Fruit fly (Drosophila melanogaster) whole organism, embryonic: Measurements from ENCODE around the gene CG43886.

Experiments used
- Adf1 ChIP-seq: fragments of 200-800 bp; sonication (Bioruptor generic); IDR thresholded peaks from 2 replicates; pipeline ENCODE4 v1.3.6; 2022; ENCODE audit warnings: missing biosample characterization, missing genetic modification characterization
- CG10543 ChIP-seq: fragments of 200-800 bp; sonication (Bioruptor generic); optimal IDR thresholded peaks from 3 replicates; lab custom pipeline; 2017; ENCODE audit warnings: missing biosample characterization, mild to moderate bottlenecking, missing genetic modification characterization, moderate library complexity
- CG12659 ChIP-seq: fragments of 200-800 bp; sonication (Bioruptor generic); optimal IDR thresholded peaks from 3 replicates; lab custom pipeline; 2017; ENCODE audit warnings: mild to moderate bottlenecking, missing biosample characterization, missing genetic modification reagents, missing genetic modification characterization
- CG12942 ChIP-seq: fragments of 200-800 bp; sonication (Bioruptor generic); optimal IDR thresholded peaks from 3 replicates; lab custom pipeline; 2016; ENCODE audit warnings: missing biosample characterization, missing genetic modification characterization
- CG13287 ChIP-seq: fragments of 200-800 bp; sonication (Bioruptor generic); IDR thresholded peaks from 2 replicates; pipeline ENCODE4 v1.3.6; 2022; ENCODE audit warnings: missing biosample characterization, missing genetic modification characterization; ENCODE audit not compliant: partially characterized antibody
- CG14441 ChIP-seq: fragments of 200-800 bp; sonication (Bioruptor generic); IDR thresholded peaks from 2 replicates; pipeline ENCODE4 v1.3.6; 2022; ENCODE audit warnings: missing biosample characterization, missing genetic modification characterization
- CG14860 ChIP-seq: fragments of 200-800 bp; sonication (Bioruptor generic); IDR thresholded peaks from 3 replicates; pipeline ENCODE4 v1.3.6; 2022; ENCODE audit warnings: missing biosample characterization, missing genetic modification characterization; ENCODE audit not compliant: partially characterized antibody
- CG15073 ChIP-seq: fragments of 200-800 bp; sonication (Bioruptor generic); optimal IDR thresholded peaks from 2 replicates; lab custom pipeline; 2016; ENCODE audit warnings: missing biosample characterization, missing genetic modification characterization
- CG15479 ChIP-seq: fragments of 200-800 bp; sonication (Bioruptor generic); optimal IDR thresholded peaks from 3 replicates; lab custom pipeline; 2019; ENCODE audit warnings: missing biosample characterization, mild to moderate bottlenecking, missing genetic modification characterization, moderate library complexity
- CG17612 ChIP-seq: fragments of 200-800 bp; sonication (Bioruptor generic); IDR thresholded peaks from 2 replicates; pipeline ENCODE4 v1.3.6; 2022; ENCODE audit warnings: missing biosample characterization, missing genetic modification characterization
- CG18764 ChIP-seq: fragments of 200-800 bp; sonication (Bioruptor generic); optimal IDR thresholded peaks from 3 replicates; lab custom pipeline; 2016; ENCODE audit warnings: missing biosample characterization, missing genetic modification characterization
- CG2199 ChIP-seq: fragments of 200-800 bp; sonication (Bioruptor generic); IDR thresholded peaks from 3 replicates; pipeline ENCODE4 v1.3.6; 2022; ENCODE audit warnings: missing biosample characterization, missing genetic modification characterization
- CG32772 ChIP-seq: fragments of 200-800 bp; sonication (Bioruptor generic); IDR thresholded peaks from 2 replicates; pipeline ENCODE4 v1.3.6; 2022; ENCODE audit warnings: missing biosample characterization, missing genetic modification characterization
- CG33213 ChIP-seq: fragments of 200-800 bp; sonication (Bioruptor generic); optimal IDR thresholded peaks from 3 replicates; lab custom pipeline; 2016; ENCODE audit warnings: missing biosample characterization, missing genetic modification characterization
- CG3995 ChIP-seq: fragments of 200-800 bp; sonication (Bioruptor generic); optimal IDR thresholded peaks from 3 replicates; lab custom pipeline; 2016; ENCODE audit warnings: missing biosample characterization, missing genetic modification characterization
- CG4282 ChIP-seq: fragments of 200-800 bp; sonication (Bioruptor generic); optimal IDR thresholded peaks from 2 replicates; lab custom pipeline; 2016; ENCODE audit warnings: missing biosample characterization, missing genetic modification characterization
- CG4328 ChIP-seq: fragments of 200-800 bp; sonication (Bioruptor generic); optimal IDR thresholded peaks from 3 replicates; lab custom pipeline; 2017; ENCODE audit warnings: missing biosample characterization, missing genetic modification reagents, missing genetic modification characterization
- CG6854 ChIP-seq: fragments of 200-800 bp; sonication (Bioruptor generic); optimal IDR thresholded peaks from 3 replicates; lab custom pipeline; 2017; ENCODE audit warnings: missing biosample characterization, mild to moderate bottlenecking, missing genetic modification characterization
- CG9437 ChIP-seq: fragments of 200-800 bp; sonication (Bioruptor generic); optimal IDR thresholded peaks from 2 replicates; lab custom pipeline; 2018; ENCODE audit warnings: missing biosample characterization, mild to moderate bottlenecking, missing genetic modification characterization
- Chrac-16 ChIP-seq: fragments of 200-800 bp; sonication (Bioruptor generic); optimal IDR thresholded peaks from 3 replicates; lab custom pipeline; 2016; ENCODE audit warnings: missing biosample characterization, missing genetic modification characterization
- D19B ChIP-seq: fragments of 200-800 bp; sonication (Bioruptor generic); optimal IDR thresholded peaks from 2 replicates; lab custom pipeline; 2017; ENCODE audit warnings: missing biosample characterization, mild to moderate bottlenecking, missing genetic modification characterization
- E2f2 ChIP-seq: fragments of 200-800 bp; sonication (Bioruptor generic); IDR thresholded peaks from 2 replicates; pipeline ENCODE4 v1.3.6; 2022; ENCODE audit warnings: missing biosample characterization, missing genetic modification characterization
- HLH4C ChIP-seq: fragments of 200-800 bp; sonication (Bioruptor generic); IDR thresholded peaks from 3 replicates; pipeline ENCODE4 v1.3.6; 2022; ENCODE audit warnings: missing biosample characterization, missing genetic modification characterization; ENCODE audit not compliant: partially characterized antibody
- HLH54F ChIP-seq: fragments of 200-800 bp; sonication (Bioruptor generic); optimal IDR thresholded peaks from 3 replicates; lab custom pipeline; 2016; ENCODE audit warnings: missing biosample characterization, missing genetic modification characterization
- HLHmδ ChIP-seq: fragments of 200-800 bp; sonication (Bioruptor generic); optimal IDR thresholded peaks from 2 replicates; lab custom pipeline; 2018; ENCODE audit warnings: missing biosample characterization, mild to moderate bottlenecking, missing genetic modification characterization, moderate library complexity
- Hmr ChIP-seq: fragments of 200-800 bp; sonication (Bioruptor generic); optimal IDR thresholded peaks from 3 replicates; lab custom pipeline; 2017; ENCODE audit warnings: mild to moderate bottlenecking, missing biosample characterization, missing genetic modification reagents, missing genetic modification characterization
- Mes4 ChIP-seq: fragments of 200-800 bp; sonication (Bioruptor generic); optimal IDR thresholded peaks from 2 replicates; lab custom pipeline; 2016; ENCODE audit warnings: missing biosample characterization, missing genetic modification characterization
- NK7.1 ChIP-seq: fragments of 200-800 bp; sonication (Bioruptor generic); optimal IDR thresholded peaks from 3 replicates; lab custom pipeline; 2016; ENCODE audit warnings: missing biosample characterization, missing genetic modification characterization
- Nf-YC ChIP-seq: fragments of 200-800 bp; optimal IDR thresholded peaks from 3 replicates; lab custom pipeline; 2019; ENCODE audit warnings: missing biosample characterization, mild to moderate bottlenecking, missing genetic modification characterization, moderate library complexity
- NfI ChIP-seq: fragments of 200-800 bp; sonication (Bioruptor generic); optimal IDR thresholded peaks from 3 replicates; lab custom pipeline; 2018; ENCODE audit warnings: missing biosample characterization, mild to moderate bottlenecking, missing genetic modification characterization, moderate library complexity
- Oaz ChIP-seq: fragments of 200-800 bp; sonication (Bioruptor generic); IDR thresholded peaks from 2 replicates; pipeline ENCODE4 v1.3.6; 2022; ENCODE audit warnings: missing biosample characterization, missing genetic modification characterization
- Opbp ChIP-seq: fragments of 200-800 bp; sonication (Bioruptor generic); IDR thresholded peaks from 3 replicates; pipeline ENCODE4 v1.3.6; 2022; ENCODE audit warnings: missing biosample characterization, missing genetic modification characterization; ENCODE audit not compliant: partially characterized antibody
- Ptx1 ChIP-seq: fragments of 200-800 bp; sonication (Bioruptor generic); IDR thresholded peaks from 2 replicates; pipeline ENCODE4 v1.3.6; 2022; ENCODE audit warnings: missing biosample characterization, missing genetic modification characterization
- corto ChIP-seq: fragments of 200-800 bp; sonication (Bioruptor generic); optimal IDR thresholded peaks from 2 replicates; lab custom pipeline; 2016; ENCODE audit warnings: missing biosample characterization, mild to moderate bottlenecking, missing genetic modification characterization, moderate library complexity
- danr ChIP-seq: fragments of 200-800 bp; sonication (Bioruptor generic); IDR thresholded peaks from 2 replicates; pipeline ENCODE4 v1.3.6; 2022; ENCODE audit warnings: missing biosample characterization, missing genetic modification characterization
- ftz-f1 ChIP-seq: fragments of 200-800 bp; sonication (Bioruptor generic); optimal IDR thresholded peaks from 2 replicates; lab custom pipeline; 2016; ENCODE audit warnings: missing biosample characterization, missing genetic modification characterization
- grau ChIP-seq: fragments of 200-800 bp; optimal IDR thresholded peaks from 3 replicates; lab custom pipeline; 2019; ENCODE audit warnings: missing biosample characterization, mild to moderate bottlenecking, missing genetic modification characterization, moderate library complexity
- hbn ChIP-seq: fragments of 200-800 bp; sonication (Bioruptor generic); IDR thresholded peaks from 2 replicates; pipeline ENCODE4 v1.3.6; 2022; ENCODE audit warnings: missing biosample characterization, missing genetic modification characterization; ENCODE audit not compliant: partially characterized antibody
- kah ChIP-seq: fragments of 200-800 bp; sonication (Bioruptor generic); optimal IDR thresholded peaks from 2 replicates; lab custom pipeline; 2018; ENCODE audit warnings: missing biosample characterization, mild to moderate bottlenecking, missing genetic modification characterization
- mirr ChIP-seq: fragments of 200-800 bp; sonication (Bioruptor generic); optimal IDR thresholded peaks from 3 replicates; lab custom pipeline; 2018; ENCODE audit warnings: missing biosample characterization, mild to moderate bottlenecking, missing genetic modification characterization
- onecut ChIP-seq: fragments of 200-800 bp; sonication (Bioruptor generic); IDR thresholded peaks from 2 replicates; pipeline ENCODE4 v1.3.6; 2022; ENCODE audit warnings: missing biosample characterization, missing genetic modification characterization
- org-1 ChIP-seq: fragments of 200-800 bp; sonication (Bioruptor generic); optimal IDR thresholded peaks from 2 replicates; lab custom pipeline; 2017; ENCODE audit warnings: missing biosample characterization, missing genetic modification characterization
- pnt ChIP-seq: fragments of 200-800 bp; sonication (Bioruptor generic); optimal IDR thresholded peaks from 3 replicates; lab custom pipeline; 2016; ENCODE audit warnings: missing biosample characterization, missing genetic modification characterization
- row ChIP-seq: fragments of 200-800 bp; sonication (Bioruptor generic); IDR thresholded peaks from 3 replicates; pipeline ENCODE4 v1.3.6; 2022; ENCODE audit warnings: missing biosample characterization, missing genetic modification characterization
- salm ChIP-seq: fragments of 200-800 bp; sonication (Bioruptor generic); optimal IDR thresholded peaks from 2 replicates; lab custom pipeline; 2018; ENCODE audit warnings: missing biosample characterization, mild to moderate bottlenecking, missing genetic modification characterization
- seq ChIP-seq: fragments of 200-800 bp; sonication (Bioruptor generic); IDR thresholded peaks from 2 replicates; pipeline ENCODE4 v1.3.6; 2022; ENCODE audit warnings: missing biosample characterization, missing genetic modification characterization
- stc ChIP-seq: fragments of 200-800 bp; sonication (Bioruptor generic); IDR thresholded peaks from 2 replicates; pipeline ENCODE4 v1.3.6; 2022; ENCODE audit warnings: missing biosample characterization, missing genetic modification characterization
- tll ChIP-seq, 2 experiments: fragments of 200-800 bp in 1 of 2; fragments of >200 bp in 1 of 2; sonication (Bioruptor generic) in 1 of 2; optimal IDR thresholded peaks; 2 replicates each; lab custom pipeline; 2017 to 2019; ENCODE audit warnings: missing biosample characterization in 2 of 2, missing genetic modification characterization in 2 of 2, mild to moderate bottlenecking in 1 of 2, moderate library complexity in 1 of 2
- wor ChIP-seq: fragments of 200-800 bp; sonication (Bioruptor generic); IDR thresholded peaks from 2 replicates; pipeline ENCODE4 v1.3.6; 2022; ENCODE audit warnings: missing biosample characterization, missing genetic modification characterization
- zen2 ChIP-seq: fragments of 200-800 bp; sonication (Bioruptor generic); IDR thresholded peaks from 3 replicates; pipeline ENCODE4 v1.3.6; 2022; ENCODE audit warnings: missing biosample characterization, missing genetic modification characterization; ENCODE audit not compliant: partially characterized antibody

CG43886 gene

dm6 chr3L:8197779-8198279 lies 38.3 kb upstream of the CG43886 start, which contains the start of the genes UbcE2M and Dhps (continued):
- TF ChIP-seq tll (GFP tag; optimal IDR thresholded peaks at IDR 0.05; lab: Kevin White, UChicago), result no peak
- TF ChIP-seq wor (GFP tag; lab: Robert Waterston, UW), result peak; percentile 27; the same call in 1 of the 2 replicates
- peak; percentile 64 for TF ChIP-seq hbn
- peak; percentile 76; the same call in 2 of the 3 replicates for TF ChIP-seq Opbp (GFP tag; lab: Robert Waterston, UW)
- TF ChIP-seq Oaz (GFP tag; lab: Robert Waterston, UW), result no peak; the same call in 1 of the 2 replicates
- TF ChIP-seq Hmr, result no peak
- TF ChIP-seq CG17612 (GFP tag; lab: Robert Waterston, UW), result no peak
- peak; percentile 87 for TF ChIP-seq CG10543
- peak; percentile 82 for TF ChIP-seq grau
- peak; percentile 56 for TF ChIP-seq pnt (GFP tag; lab: Kevin White, UChicago)
- peak; percentile 78 for TF ChIP-seq CG4328 (GFP tag; lab: Kevin White, UChicago)
- no peak for TF ChIP-seq CG15479 (GFP tag; lab: Kevin White, UChicago)
- peak; percentile 59 for TF ChIP-seq D19B (GFP tag; lab: Kevin White, UChicago)
- TF ChIP-seq kah, result peak; percentile 68
- TF ChIP-seq CG4282, result no peak
- no peak for TF ChIP-seq org-1 (GFP tag; lab: Kevin White, UChicago)
- TF ChIP-seq HLH54F (GFP tag; lab: Kevin White, UChicago), result peak; percentile 56
- peak; percentile 76 for TF ChIP-seq HLH4C (GFP tag; lab: Robert Waterston, UW)
- peak; percentile 87 for TF ChIP-seq CG12659 (GFP tag; lab: Kevin White, UChicago)
- TF ChIP-seq CG33213, result no peak
- peak; percentile 63; the same call in 1 of the 2 replicates for TF ChIP-seq CG14441
- TF ChIP-seq CG18764 (GFP tag; lab: Kevin White, UChicago), result peak; percentile 51
- TF ChIP-seq CG6854 (GFP tag; lab: Kevin White, UChicago), result no peak
- peak; percentile 51 for TF ChIP-seq CG3995 (GFP tag; lab: Kevin White, UChicago)
- no peak for TF ChIP-seq CG2199 (GFP tag; lab: Robert Waterston, UW)
- TF ChIP-seq CG9437, result peak; percentile 88
- TF ChIP-seq stc, result no peak
- peak; percentile 93 for TF ChIP-seq row (GFP tag; lab: Robert Waterston, UW)
- peak; percentile 77 for TF ChIP-seq NfI (GFP tag; lab: Kevin White, UChicago)
- peak; percentile 27; the same call in 1 of the 2 replicates for TF ChIP-seq Adf1 (GFP tag; lab: Robert Waterston, UW)
- no peak for TF ChIP-seq danr
- no peak for TF ChIP-seq Nf-YC (tag; lab: Kevin White, UChicago)
- no peak for TF ChIP-seq Mes4 (GFP tag; lab: Kevin White, UChicago)
- TF ChIP-seq zen2 (GFP tag; lab: Robert Waterston, UW), result peak; percentile 54; the same call in 1 of the 3 replicates
- peak; percentile 53 for TF ChIP-seq CG12942 (GFP tag; lab: Kevin White, UChicago)
- peak; percentile 19; the same call in 1 of the 2 replicates for TF ChIP-seq onecut
- TF ChIP-seq NK7.1 (GFP tag; lab: Kevin White, UChicago), result no peak
- peak; percentile 63 for TF ChIP-seq CG32772 (GFP tag; lab: Robert Waterston, UW)
- no peak for TF ChIP-seq mirr
- TF ChIP-seq CG14860 (GFP tag; lab: Robert Waterston, UW), result peak; percentile 57
- peak; percentile 53; the same call in 1 of the 2 replicates for TF ChIP-seq E2f2
- peak; percentile 67 for TF ChIP-seq Chrac-16 (GFP tag; lab: Kevin White, UChicago)
- no peak for TF ChIP-seq corto (GFP tag; lab: Kevin White, UChicago)
- TF ChIP-seq HLHmδ (GFP tag; lab: Kevin White, UChicago), result no peak
- 0 out of 2 replicates have a peak, but pooled peaks have one; percentile 26 for TF ChIP-seq seq (GFP tag; lab: Robert Waterston, UW)
- TF ChIP-seq CG15073 (GFP tag; lab: Kevin White, UChicago), result no peak
- TF ChIP-seq CG13287 (GFP tag; lab: Robert Waterston, UW), result peak; percentile 71
- TF ChIP-seq salm, result no peak
- peak; percentile 73 for TF ChIP-seq Ptx1
- TF ChIP-seq ftz-f1 (GFP tag; lab: Kevin White, UChicago), result no peak
